Worm (Caenorhabditis elegans): ENCODE results near the gene tag-275.

tag-275 gene

DNA sequence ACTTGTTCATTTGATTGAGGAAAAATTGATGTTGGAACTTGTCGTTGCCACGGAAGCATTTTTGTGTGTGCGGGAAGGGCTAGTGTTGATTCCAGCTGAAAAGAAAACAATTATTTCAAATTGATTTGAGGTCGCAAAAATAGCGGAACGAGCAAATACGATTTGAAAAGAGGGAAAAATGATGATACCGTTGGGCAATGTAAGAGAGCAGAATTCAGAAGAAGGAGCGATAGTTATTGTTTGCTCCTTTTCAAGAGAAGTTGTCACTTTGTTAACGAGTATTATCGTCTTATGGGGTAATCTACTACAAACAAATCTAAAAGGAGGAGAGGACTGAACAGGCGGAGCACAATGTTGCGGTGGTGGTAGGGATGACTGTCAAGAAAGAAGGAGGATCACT is 10.1 kb upstream of the tag-275 start, which contains the start of gene odd-2:
TSS of gene odd-2 (minus strand) at position 101 of the 400 bp plus-strand sequence.
- no peak for TF ChIP-seq ahr-1 (tag; optimal IDR thresholded peaks at IDR 0.05)
- no peak for TF ChIP-seq fkh-10 (GFP tag; optimal IDR thresholded peaks at IDR 0.05)
- TF ChIP-seq ceh-45 (GFP tag; IDR thresholded peaks at IDR 0.05) = no peak
- TF ChIP-seq Y22D7AL.16 (tag; optimal IDR thresholded peaks at IDR 0.05) = no peak
- no peak for TF ChIP-seq K02D7.2 (tag; optimal IDR thresholded peaks at IDR 0.05)
- TF ChIP-seq hlh-30 (tag; optimal IDR thresholded peaks at IDR 0.05; ENCODE audit: insufficient read depth) = no peak
- TF ChIP-seq F13H6.1 (tag; optimal IDR thresholded peaks at IDR 0.05) = no peak
- no peak for TF ChIP-seq nhr-11 (tag; optimal IDR thresholded peaks at IDR 0.05)
- no peak for TF ChIP-seq hlh-15 (tag; optimal IDR thresholded peaks at IDR 0.05)
- TF ChIP-seq T23F11.4 (GFP tag; optimal IDR thresholded peaks at IDR 0.05) = no peak
- no peak for TF ChIP-seq ceh-30 (tag; optimal IDR thresholded peaks at IDR 0.05)
- no peak for TF ChIP-seq odd-2 (tag; optimal IDR thresholded peaks at IDR 0.05)
- TF ChIP-seq nfya-1 (tag; optimal IDR thresholded peaks at IDR 0.05) = no peak
- TF ChIP-seq unc-3 (GFP tag; conservative IDR thresholded peaks at IDR 0.05) = no peak
- no peak for TF ChIP-seq unc-3 (tag; optimal IDR thresholded peaks at IDR 0.05)

DNA sequence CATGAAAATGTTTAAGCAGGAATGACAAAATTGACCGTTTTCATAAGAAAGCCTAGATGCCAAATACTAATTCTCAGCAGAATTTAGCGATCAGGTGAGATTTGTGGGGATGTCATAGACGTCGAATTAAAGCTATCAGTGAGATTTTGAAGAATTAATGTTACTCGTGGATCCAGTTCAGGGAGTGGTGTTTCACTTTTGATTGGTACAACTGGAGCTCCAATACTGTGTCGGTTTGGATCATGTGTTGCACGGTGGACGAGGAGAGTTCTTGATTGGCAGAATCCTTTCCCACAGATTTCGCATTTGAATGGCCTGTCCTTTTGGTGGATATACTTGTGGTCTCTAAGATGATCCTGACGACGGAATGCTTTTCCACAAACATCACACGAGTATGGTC is 9.2 kb upstream of the tag-275 start:
- TF ChIP-seq sox-2 (GFP tag; IDR thresholded peaks at IDR 0.05) = no peak
- TF ChIP-seq elt-2 (tag; optimal IDR thresholded peaks at IDR 0.05) = no peak
- TF ChIP-seq dve-1 (tag; optimal IDR thresholded peaks at IDR 0.05) = no peak
- TF ChIP-seq tbx-2 (tag; optimal IDR thresholded peaks at IDR 0.05) = no peak
- TF ChIP-seq hlh-6 (tag; optimal IDR thresholded peaks at IDR 0.05) = no peak

- TF ChIP-seq hlh-6 (tag; optimal IDR thresholded peaks at IDR 0.05) (no peak), nfya-1 (tag; optimal IDR thresholded peaks at IDR 0.05) (no peak), ceh-2 (tag; optimal IDR thresholded peaks at IDR 0.05) (no peak), nhr-232 (tag; optimal IDR thresholded peaks at IDR 0.05) (no peak), ztf-16 (tag; optimal IDR thresholded peaks at IDR 0.05) (no peak), K09A11.1 (tag; optimal IDR thresholded peaks at IDR 0.05; ENCODE audit: insufficient read depth) (no peak), ceh-18 (tag; optimal IDR thresholded peaks at IDR 0.05) (no peak), hlh-15 (tag; optimal IDR thresholded peaks at IDR 0.05) (no peak), elt-2 (tag; optimal IDR thresholded peaks at IDR 0.05) (peak; percentile 50)
Measured at ce11 chrX:6157411-6157916, 7.1 kb upstream of the tag-275 start.

DNA sequence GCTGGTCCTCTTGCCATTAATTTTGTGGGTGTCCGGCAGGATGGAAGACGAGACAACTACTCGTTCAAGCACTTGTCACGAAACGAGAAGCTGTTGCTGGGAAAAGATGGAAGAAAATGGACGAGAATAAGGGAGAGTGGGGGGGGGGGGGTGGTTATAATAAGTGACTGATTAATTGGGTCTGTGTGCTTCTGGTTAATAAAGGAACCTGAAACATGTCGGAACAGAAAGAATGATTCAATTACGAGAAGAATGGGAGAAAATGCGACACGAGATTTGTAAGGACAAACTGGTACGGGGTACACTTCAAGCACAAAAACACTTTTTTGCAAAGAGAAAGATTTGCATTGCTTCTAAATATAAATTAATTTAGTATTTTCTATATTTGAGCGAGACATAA is 5.1 kb upstream of the tag-275 start:
- TF ChIP-seq unc-42 (tag; optimal IDR thresholded peaks at IDR 0.05) (peak; percentile 83), mec-3 (tag; optimal IDR thresholded peaks at IDR 0.05; ENCODE audit: borderline replicate concordance) (no peak), ztf-16 (tag; optimal IDR thresholded peaks at IDR 0.05) (no peak), gmeb-2 (tag; optimal IDR thresholded peaks at IDR 0.05) (no peak), ceh-31 (tag; optimal IDR thresholded peaks at IDR 0.05) (no peak)

- no peak for TF ChIP-seq syd-9 (tag; optimal IDR thresholded peaks at IDR 0.05)
- TF ChIP-seq unc-55 (GFP tag; optimal IDR thresholded peaks at IDR 0.05) = peak; percentile 37
- TF ChIP-seq ceh-31 (tag; optimal IDR thresholded peaks at IDR 0.05) = peak; percentile 58
- peak; percentile 15 for TF ChIP-seq nfya-1 (tag; optimal IDR thresholded peaks at IDR 0.05)
- TF ChIP-seq sdc-2 (tag; optimal IDR thresholded peaks at IDR 0.05) = peak; percentile 4
- TF ChIP-seq tbx-2 (tag; optimal IDR thresholded peaks at IDR 0.05) = peak; percentile 47
- peak; percentile 21 for TF ChIP-seq C38D4.7 (GFP tag; optimal IDR thresholded peaks at IDR 0.05)
- TF ChIP-seq rnt-1 (tag; optimal IDR thresholded peaks at IDR 0.05) = peak; percentile 41
- TF ChIP-seq hlh-6 (tag; optimal IDR thresholded peaks at IDR 0.05) = peak; percentile 62
- TF ChIP-seq ceh-18 (tag; optimal IDR thresholded peaks at IDR 0.05) = no peak
- TF ChIP-seq pros-1 (tag; optimal IDR thresholded peaks at IDR 0.05) = no peak
- TF ChIP-seq hlh-15 (tag; optimal IDR thresholded peaks at IDR 0.05) = no peak
- TF ChIP-seq ceh-19 (GFP tag; optimal IDR thresholded peaks at IDR 0.05) = peak; percentile 30
- TF ChIP-seq sox-2 (GFP tag; IDR thresholded peaks at IDR 0.05) = no peak
- peak; percentile 43 for TF ChIP-seq ref-2 (tag; optimal IDR thresholded peaks at IDR 0.05)
- no peak for TF ChIP-seq pqm-1 (tag; optimal IDR thresholded peaks at IDR 0.05)
- TF ChIP-seq hlh-8 (tag; optimal IDR thresholded peaks at IDR 0.05) = peak; percentile 72
Measured at ce11 chrX:6150949-6151519, 685 bp upstream of the tag-275 start.

Measured in whole organism, late embryonic.